Worm (Caenorhabditis elegans) whole organism, young adult: ENCODE measurements around the gene Y48B6A.1.

Source experiments
- B0336.3 ChIP-seq: fragments of 200-800 bp; sonication (Bioruptor generic); IDR thresholded peaks from 2 replicates; pipeline ENCODE4 v1.3.6; 2022; ENCODE audit warnings: missing genetic modification characterization, missing compliant biosample characterization
- C17E4.6 ChIP-seq: fragments of 200-800 bp; sonication (Bioruptor generic); IDR thresholded peaks from 2 replicates; pipeline ENCODE4 v1.3.6; 2022; ENCODE audit warnings: missing genetic modification reagents, missing genetic modification characterization, missing compliant biosample characterization
- F10E7.11 ChIP-seq: sonication (generic microtip); optimal IDR thresholded peaks from 2 replicates; lab custom pipeline; 2017; ENCODE audit warnings: mild to moderate bottlenecking, missing genetic modification characterization, moderate library complexity, missing compliant biosample characterization
- F22D6.2 ChIP-seq: sonication (generic microtip); optimal IDR thresholded peaks from 2 replicates; lab custom pipeline; 2016; ENCODE audit warnings: mild to moderate bottlenecking, missing genetic modification characterization, missing compliant biosample characterization
- F37B4.10 ChIP-seq: fragments of 200-800 bp; sonication (Bioruptor generic); IDR thresholded peaks from 2 replicates; pipeline ENCODE4 v1.3.6; 2022; ENCODE audit warnings: missing genetic modification characterization, missing compliant biosample characterization
- F39B2.1 ChIP-seq: fragments of 200-800 bp; sonication (Bioruptor generic); IDR thresholded peaks from 2 replicates; pipeline ENCODE4 v1.3.6; 2022; ENCODE audit warnings: missing genetic modification reagents, missing genetic modification characterization, missing compliant biosample characterization
- F49E8.2 ChIP-seq: sonication (generic microtip); optimal IDR thresholded peaks from 3 replicates; lab custom pipeline; 2017; ENCODE audit warnings: missing genetic modification characterization, mild to moderate bottlenecking, missing compliant biosample characterization, antibody characterized with exemption, moderate library complexity; ENCODE audit not compliant: insufficient read depth
- F52B5.7 ChIP-seq: sonication (generic microtip); optimal IDR thresholded peaks from 2 replicates; lab custom pipeline; 2016; ENCODE audit warnings: mild to moderate bottlenecking, missing genetic modification characterization, missing compliant biosample characterization
- F57A8.1 ChIP-seq: fragments of 200-800 bp; sonication (Bioruptor generic); optimal IDR thresholded peaks from 2 replicates; lab custom pipeline; 2018; ENCODE audit warnings: mild to moderate bottlenecking, missing genetic modification characterization, moderate library complexity, missing compliant biosample characterization
- F57C9.4 ChIP-seq: sonication (generic microtip); optimal IDR thresholded peaks from 2 replicates; lab custom pipeline; 2017; ENCODE audit warnings: mild to moderate bottlenecking, missing genetic modification characterization, missing compliant biosample characterization
- K12H6.12 ChIP-seq: fragments of 200-800 bp; sonication (Bioruptor generic); optimal IDR thresholded peaks from 2 replicates; lab custom pipeline; 2018; ENCODE audit warnings: mild to moderate bottlenecking, missing genetic modification characterization, missing compliant biosample characterization
- Y53F4B.3 ChIP-seq: fragments of 200-800 bp; sonication (Bioruptor generic); IDR thresholded peaks from 2 replicates; pipeline ENCODE4 v1.3.6; 2022; ENCODE audit warnings: missing genetic modification reagents, missing genetic modification characterization, missing compliant biosample characterization
- Y53G8AR.9 ChIP-seq: fragments of 200-800 bp; sonication (Bioruptor generic); conservative IDR thresholded peaks from 2 replicates; pipeline ENCODE4 v1.3.6; 2022; ENCODE audit warnings: missing genetic modification reagents, missing genetic modification characterization, missing compliant biosample characterization
- Y67H2A.10 ChIP-seq: fragments of 200-800 bp; sonication (Bioruptor generic); conservative IDR thresholded peaks from 2 replicates; pipeline ENCODE4 v1.3.6; 2022; ENCODE audit warnings: missing genetic modification reagents, missing genetic modification characterization, missing compliant biosample characterization
- Y95B8A.8 ChIP-seq: fragments of 200-800 bp; sonication (Bioruptor generic); IDR thresholded peaks from 2 replicates; pipeline ENCODE4 v1.3.6; 2022; ENCODE audit warnings: missing genetic modification reagents, missing genetic modification characterization, missing compliant biosample characterization
- ZK185.1 ChIP-seq: sonication (generic microtip); optimal IDR thresholded peaks from 2 replicates; lab custom pipeline; 2016; ENCODE audit warnings: mild to moderate bottlenecking, missing genetic modification characterization, missing compliant biosample characterization; ENCODE audit not compliant: poor library complexity, severe bottlenecking
- aptf-2 ChIP-seq: fragments of 200-800 bp; sonication (Bioruptor generic); conservative IDR thresholded peaks from 2 replicates; pipeline ENCODE4 v1.3.6; 2022; ENCODE audit warnings: missing genetic modification reagents, missing genetic modification characterization, missing compliant biosample characterization
- atf-7 ChIP-seq: sonication (generic microtip); optimal IDR thresholded peaks from 2 replicates; lab custom pipeline; 2017; ENCODE audit warnings: mild to moderate bottlenecking, missing genetic modification characterization, missing compliant biosample characterization
- athp-1 ChIP-seq: sonication (generic microtip); optimal IDR thresholded peaks from 2 replicates; lab custom pipeline; 2017; ENCODE audit warnings: mild to moderate bottlenecking, missing genetic modification characterization, missing compliant biosample characterization
- attf-5 ChIP-seq: fragments of 200-800 bp; sonication (Bioruptor generic); optimal IDR thresholded peaks from 2 replicates; lab custom pipeline; 2018; ENCODE audit warnings: mild to moderate bottlenecking, missing genetic modification characterization, missing compliant biosample characterization
- ccch-3 ChIP-seq: fragments of 200-800 bp; sonication (Bioruptor generic); optimal IDR thresholded peaks from 2 replicates; lab custom pipeline; 2018; ENCODE audit warnings: mild to moderate bottlenecking, missing genetic modification characterization, missing compliant biosample characterization
- cebp-1 ChIP-seq, 2 experiments: fragments of 200-800 bp in 1 of 2; sonication (Bioruptor generic) in 1 of 2; sonication (generic microtip) in 1 of 2; IDR thresholded peaks in 1 of 2; optimal IDR thresholded peaks in 1 of 2; 2 replicates each; pipeline versions ENCODE4 v1.3.6 to Lab custom; 2017 to 2022; ENCODE audit warnings: missing compliant biosample characterization in 2 of 2, missing genetic modification characterization in 2 of 2, mild to moderate bottlenecking in 1 of 2, missing genetic modification reagents in 1 of 2, moderate library complexity in 1 of 2
- ceh-100 ChIP-seq: fragments of 200-800 bp; sonication (Bioruptor generic); IDR thresholded peaks from 2 replicates; pipeline ENCODE4 v1.3.6; 2022; ENCODE audit warnings: missing genetic modification reagents, missing genetic modification characterization, missing compliant biosample characterization
- ceh-91 ChIP-seq: fragments of 200-800 bp; sonication (Bioruptor generic); IDR thresholded peaks from 2 replicates; pipeline ENCODE4 v1.3.6; 2022; ENCODE audit warnings: missing genetic modification reagents, missing genetic modification characterization, missing compliant biosample characterization
- die-1 ChIP-seq: sonication (generic microtip); optimal IDR thresholded peaks from 2 replicates; lab custom pipeline; 2016; ENCODE audit warnings: missing genotype, mild to moderate bottlenecking, missing genetic modification characterization, missing compliant biosample characterization
- dox-1 ChIP-seq: fragments of 200-800 bp; sonication (Bioruptor generic); IDR thresholded peaks from 2 replicates; pipeline ENCODE4 v1.3.6; 2022; ENCODE audit warnings: missing genetic modification reagents, missing genetic modification characterization, missing compliant biosample characterization
- dpff-1 ChIP-seq: sonication (generic microtip); optimal IDR thresholded peaks from 2 replicates; lab custom pipeline; 2017; ENCODE audit warnings: mild to moderate bottlenecking, missing genetic modification characterization, missing compliant biosample characterization
- efl-1 ChIP-seq: fragments of 150-350 bp; optimal IDR thresholded peaks from 2 replicates; lab custom pipeline; 2014; ENCODE audit warnings: missing biosample characterization, missing genetic modification reagents, missing genetic modification characterization
- egl-18 ChIP-seq: fragments of 200-800 bp; sonication (Bioruptor generic); IDR thresholded peaks from 2 replicates; pipeline ENCODE4 v1.3.6; 2022; ENCODE audit warnings: missing genetic modification reagents, missing genetic modification characterization, missing compliant biosample characterization
- egl-44 ChIP-seq: fragments of 200-800 bp; sonication (Bioruptor generic); IDR thresholded peaks from 2 replicates; pipeline ENCODE4 v1.3.6; 2022; ENCODE audit warnings: missing genetic modification reagents, missing genetic modification characterization, missing compliant biosample characterization
- ekl-4 ChIP-seq: fragments of 200-800 bp; sonication (Bioruptor generic); IDR thresholded peaks from 2 replicates; pipeline ENCODE4 v1.3.6; 2022; ENCODE audit warnings: missing genetic modification reagents, missing genetic modification characterization, missing compliant biosample characterization
- him-1 ChIP-seq: sonication (generic microtip); optimal IDR thresholded peaks from 2 replicates; lab custom pipeline; 2016; ENCODE audit warnings: missing genotype, missing genetic modification reagents, missing genetic modification characterization, missing compliant biosample characterization
- hlh-26 ChIP-seq: fragments of 200-800 bp; sonication (Bioruptor generic); conservative IDR thresholded peaks from 2 replicates; pipeline ENCODE4 v1.3.6; 2022; ENCODE audit warnings: missing genetic modification reagents, missing genetic modification characterization, missing compliant biosample characterization
- lin-35 ChIP-seq, 3 experiments: fragments of 150-350 bp in 2 of 3; sonication (generic microtip) in 1 of 3; optimal IDR thresholded peaks; 2 replicates each; lab custom pipeline; 2014 to 2018; ENCODE audit warnings: missing biosample characterization in 3 of 3, missing genetic modification characterization in 3 of 3, missing genetic modification reagents in 3 of 3
- lir-1 ChIP-seq: fragments of 200-800 bp; sonication (Bioruptor generic); conservative IDR thresholded peaks from 2 replicates; pipeline ENCODE4 v1.3.6; 2022; ENCODE audit warnings: missing genetic modification reagents, missing genetic modification characterization, missing compliant biosample characterization
- madf-8 ChIP-seq: fragments of 200-800 bp; sonication (Bioruptor generic); conservative IDR thresholded peaks from 2 replicates; pipeline ENCODE4 v1.3.6; 2022; ENCODE audit warnings: missing genetic modification reagents, missing genetic modification characterization, missing compliant biosample characterization
- mel-28 ChIP-seq: sonication (generic microtip); optimal IDR thresholded peaks from 2 replicates; lab custom pipeline; 2016; ENCODE audit warnings: borderline replicate concordance, mild to moderate bottlenecking, missing genetic modification characterization, missing compliant biosample characterization
- nhr-27 ChIP-seq: fragments of 200-800 bp; sonication (Bioruptor generic); optimal IDR thresholded peaks from 2 replicates; lab custom pipeline; 2018; ENCODE audit warnings: mild to moderate bottlenecking, missing genetic modification characterization, moderate library complexity, missing compliant biosample characterization
- rcor-1 ChIP-seq: fragments of 200-800 bp; sonication (Bioruptor generic); IDR thresholded peaks from 2 replicates; pipeline ENCODE4 v1.3.6; 2022; ENCODE audit warnings: missing genetic modification reagents, missing genetic modification characterization, missing compliant biosample characterization
- rec-8 ChIP-seq, 2 experiments: sonication (generic microtip); optimal IDR thresholded peaks; 2 replicates each; lab custom pipeline; 2016; ENCODE audit warnings: mild to moderate bottlenecking in 2 of 2, missing genetic modification characterization in 2 of 2, missing genetic modification reagents in 2 of 2, missing genotype in 2 of 2, missing biosample characterization in 1 of 2, missing compliant biosample characterization in 1 of 2, moderate library complexity in 1 of 2
- rpc-1 ChIP-seq, 2 experiments: fragments of 150-350 bp in 1 of 2; sonication (generic microtip) in 1 of 2; optimal IDR thresholded peaks; 2 replicates each; lab custom pipeline; 2014 to 2018; ENCODE audit warnings: missing biosample characterization in 1 of 2, missing genetic modification characterization in 1 of 2, missing genetic modification reagents in 1 of 2, missing genotype in 1 of 2
- sdz-38 ChIP-seq: sonication (generic microtip); optimal IDR thresholded peaks from 2 replicates; lab custom pipeline; 2016; ENCODE audit warnings: missing genotype, missing genetic modification characterization, missing compliant biosample characterization
- sea-2 ChIP-seq: fragments of 200-800 bp; sonication (Bioruptor generic); IDR thresholded peaks from 2 replicates; pipeline ENCODE4 v1.3.6; 2022; ENCODE audit warnings: missing genetic modification characterization, missing compliant biosample characterization
- somi-1 ChIP-seq: fragments of 200-800 bp; sonication (Bioruptor generic); optimal IDR thresholded peaks from 2 replicates; lab custom pipeline; 2018; ENCODE audit warnings: mild to moderate bottlenecking, missing genetic modification characterization, missing compliant biosample characterization
- xnd-1 ChIP-seq: sonication (generic microtip); optimal IDR thresholded peaks from 2 replicates; lab custom pipeline; 2016; ENCODE audit warnings: missing genotype, missing genetic modification reagents, missing genetic modification characterization, missing compliant biosample characterization
- ztf-26 ChIP-seq: sonication (generic microtip); optimal IDR thresholded peaks from 2 replicates; lab custom pipeline; 2017; ENCODE audit warnings: missing genetic modification characterization, missing compliant biosample characterization

The Y48B6A.1 gene

DNA sequence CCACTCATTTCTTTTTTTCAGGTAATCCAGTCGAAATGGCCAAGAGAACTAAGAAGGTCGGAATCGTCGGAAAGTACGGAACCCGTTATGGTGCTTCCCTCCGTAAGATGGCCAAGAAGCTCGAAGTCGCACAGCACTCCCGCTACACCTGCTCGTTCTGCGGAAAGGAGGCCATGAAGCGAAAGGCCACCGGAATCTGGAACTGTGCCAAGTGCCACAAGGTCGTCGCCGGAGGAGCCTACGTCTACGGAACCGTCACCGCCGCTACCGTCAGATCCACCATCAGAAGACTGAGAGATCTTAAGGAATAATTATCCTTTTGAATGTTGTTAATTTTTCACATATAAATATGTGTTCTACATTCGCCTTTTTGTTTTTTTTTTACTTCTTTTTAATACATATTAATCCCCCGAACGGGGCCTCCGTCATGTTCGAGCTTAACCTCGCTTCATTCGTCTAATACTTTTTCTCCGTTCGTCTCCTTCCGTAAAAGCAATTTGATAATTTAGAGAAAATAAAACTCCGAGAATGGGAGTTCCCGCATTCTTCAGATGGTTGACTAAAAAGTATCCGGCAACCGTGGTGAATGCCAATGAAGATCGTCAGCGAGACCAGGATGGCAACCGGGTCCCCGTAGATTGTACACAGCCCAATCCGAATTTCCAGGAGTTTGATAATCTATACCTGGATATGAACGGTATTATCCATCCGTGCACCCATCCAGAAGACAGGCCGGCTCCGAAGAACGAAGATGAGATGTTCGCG is 1.3 kb upstream of the Y48B6A.1 start, which contains the start of the genes rpl-43 and xrn-2 (continued):
- TF ChIP-seq xnd-1, result peak; percentile 58
- peak; percentile 37 for TF ChIP-seq him-1 (tag; lab: Kevin White, UChicago)
- TF ChIP-seq Y67H2A.10 (GFP tag; lab: Robert Waterston, UW), result no peak
- TF ChIP-seq Y53F4B.3, result no peak
- 0 out of 2 replicates have a peak, but pooled peaks have one; percentile 41 for TF ChIP-seq cebp-1 (GFP tag; IDR thresholded peaks at IDR 0.05; lab: Robert Waterston, UW)
- TF ChIP-seq cebp-1 (tag; optimal IDR thresholded peaks at IDR 0.05; lab: Kevin White, UChicago), result peak; percentile 28
- peak; percentile 56 for TF ChIP-seq die-1 (tag; lab: Kevin White, UChicago)
- no peak for TF ChIP-seq F22D6.2
- no peak for TF ChIP-seq hlh-26 (GFP tag; lab: Robert Waterston, UW)
- peak; percentile 89 for TF ChIP-seq Y95B8A.8
- TF ChIP-seq ztf-26 (tag; lab: Kevin White, UChicago), result no peak
- TF ChIP-seq ceh-91 (GFP tag; lab: Robert Waterston, UW), result no peak
- TF ChIP-seq B0336.3 (GFP tag; lab: Robert Waterston, UW), result peak; percentile 95
- TF ChIP-seq F39B2.1 (GFP tag; lab: Robert Waterston, UW), result peak; percentile 92
- no peak for TF ChIP-seq somi-1 (GFP tag; lab: Kevin White, UChicago)
- no peak for TF ChIP-seq egl-44 (GFP tag; lab: Robert Waterston, UW)
- no peak for TF ChIP-seq egl-18
- peak; percentile 87 for TF ChIP-seq F49E8.2 (tag; lab: Kevin White, UChicago)
- TF ChIP-seq mel-28 (tag; lab: Kevin White, UChicago), result no peak
- TF ChIP-seq sdz-38 (tag; lab: Kevin White, UChicago), result no peak
- 0 out of 2 replicates have a peak, but pooled peaks have one; percentile 84 for TF ChIP-seq F37B4.10 (GFP tag; lab: Robert Waterston, UW)
- TF ChIP-seq C17E4.6 (GFP tag; lab: Robert Waterston, UW), result peak; percentile 65; the same call in 1 of the 2 replicates
- peak; percentile 69 for TF ChIP-seq athp-1
- TF ChIP-seq rec-8 (tag; optimal IDR thresholded peaks at IDR 0.05; lab: Kevin White, UChicago), result peak in 1 of 2 experiments; percentile 70
- no peak for TF ChIP-seq F57A8.1
- TF ChIP-seq ZK185.1 (tag; lab: Kevin White, UChicago), result no peak
- no peak for TF ChIP-seq dox-1 (GFP tag; lab: Robert Waterston, UW)
- TF ChIP-seq F10E7.11 (tag; lab: Kevin White, UChicago), result peak; percentile 69
- TF ChIP-seq madf-8 (GFP tag; lab: Robert Waterston, UW), result peak; percentile 30
- TF ChIP-seq ekl-4 (GFP tag; lab: Robert Waterston, UW), result peak; percentile 89
- 0 out of 2 replicates have a peak, but pooled peaks have one; percentile 17 for TF ChIP-seq lir-1
- TF ChIP-seq nhr-27 (tag; lab: Kevin White, UChicago), result no peak
- TF ChIP-seq attf-5 (GFP tag; lab: Kevin White, UChicago), result peak; percentile 30
- no peak for TF ChIP-seq ccch-3 (GFP tag; lab: Kevin White, UChicago)
- TF ChIP-seq Y53G8AR.9 (GFP tag; lab: Robert Waterston, UW), result peak; percentile 83
- TF ChIP-seq efl-1, result peak; percentile 7
- TF ChIP-seq K12H6.12, result no peak
- peak; percentile 72 for TF ChIP-seq ceh-100
- TF ChIP-seq atf-7 (tag; lab: Kevin White, UChicago), result peak; percentile 72
- peak; percentile 72 for TF ChIP-seq rcor-1 (GFP tag; lab: Robert Waterston, UW)
- no peak for TF ChIP-seq F57C9.4 (tag; lab: Kevin White, UChicago)
- TF ChIP-seq F52B5.7 (tag; lab: Kevin White, UChicago), result peak; percentile 69
- TF ChIP-seq sea-2 (GFP tag; lab: Robert Waterston, UW), result no peak
- no peak for TF ChIP-seq aptf-2 (GFP tag; lab: Robert Waterston, UW)
- TF ChIP-seq lin-35 (GFP tag; optimal IDR thresholded peaks at IDR 0.05; lab: Kevin White, UChicago), result no peak
- no peak for TF ChIP-seq rpc-1 (optimal IDR thresholded peaks at IDR 0.05; lab: Kevin White, UChicago)
- no peak for TF ChIP-seq rpc-1 (tag; optimal IDR thresholded peaks at IDR 0.05; lab: Kevin White, UChicago)
- TF ChIP-seq dpff-1, result peak; percentile 65
